Fruit fly (Drosophila melanogaster): ENCODE measurements around the gene CG11498.

The CG11498 gene

dm6 chr3R:30183872-30184271 is 23.6 kb upstream of the CG11498 start:
- TF ChIP-seq Ets65A (GFP tag) (no peak), CG10321 (GFP tag; IDR thresholded peaks at IDR 0.05) (no peak), CG14667 (GFP tag; IDR thresholded peaks at IDR 0.05) (no peak)

DNA sequence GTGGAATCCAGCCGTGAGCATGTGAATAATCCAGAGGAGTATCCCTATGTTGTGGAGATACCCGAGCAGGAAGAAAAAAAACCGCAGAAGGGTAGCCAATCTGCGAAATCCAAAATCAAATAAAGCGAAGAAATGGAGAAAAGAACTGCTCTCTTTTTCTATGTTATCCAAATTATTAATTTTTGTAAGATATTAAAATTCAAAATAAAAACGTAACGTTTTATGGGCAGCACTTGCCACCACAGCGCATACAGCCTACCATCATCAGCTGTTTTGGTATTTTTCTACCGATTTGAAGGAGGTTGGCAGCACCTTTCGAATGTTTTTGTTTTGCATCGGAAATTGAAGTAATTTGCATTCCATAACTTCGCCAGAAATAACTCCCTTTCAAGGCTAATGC is 19.7 kb upstream of the CG11498 start, which contains the start of gene Bet5:
Bet5 (plus strand) TSS at position 299 of the 400 bp plus-strand sequence.
- TF ChIP-seq CG15269 (tag; optimal IDR thresholded peaks at IDR 0.05) (no peak), MESR4 (GFP tag; optimal IDR thresholded peaks at IDR 0.05) (peak; percentile 4), CG34224 (GFP tag; IDR thresholded peaks at IDR 0.05; ENCODE audit: partially characterized antibody) (0 out of 3 replicates have a peak, but pooled peaks have one; percentile 21), CG10147 (GFP tag; optimal IDR thresholded peaks at IDR 0.05) (no peak), CG3726 (GFP tag; IDR thresholded peaks at IDR 0.05) (no peak), toy (GFP tag; IDR thresholded peaks at IDR 0.05) (no peak), Pdp1 (GFP tag; optimal IDR thresholded peaks at IDR 0.05) (peak in 1 of 2 experiments; percentile 7), trem (tag; optimal IDR thresholded peaks at IDR 0.05) (peak; percentile 98), dimm (GFP tag; IDR thresholded peaks at IDR 0.05) (no peak), ind (GFP tag; optimal IDR thresholded peaks at IDR 0.05) (no peak), Ets97D (GFP tag; optimal IDR thresholded peaks at IDR 0.05) (peak; percentile 23), NFAT (GFP tag; IDR thresholded peaks at IDR 0.05) (no peak), CG1603 (tag; optimal IDR thresholded peaks at IDR 0.05) (peak; percentile 46), vvl (GFP tag; IDR thresholded peaks at IDR 0.05) (peak; percentile 59), CG31441 (GFP tag; IDR thresholded peaks at IDR 0.05) (no peak), pzg (GFP tag; optimal IDR thresholded peaks at IDR 0.05) (peak; percentile 61), CG9817 (tag; optimal IDR thresholded peaks at IDR 0.05) (no peak), peb (GFP tag; IDR thresholded peaks at IDR 0.05) (no peak), Ptx1 (GFP tag; IDR thresholded peaks at IDR 0.05) (no peak), crp (GFP tag; optimal IDR thresholded peaks at IDR 0.05) (peak; percentile 91 to 95), hkb (optimal IDR thresholded peaks at IDR 0.05) (peak; percentile 7), hkb (GFP tag; IDR thresholded peaks at IDR 0.05) (no peak), CG1832 (GFP tag; optimal IDR thresholded peaks at IDR 0.05) (no peak), oc (tag; optimal IDR thresholded peaks at IDR 0.05) (no peak), schlank (tag; optimal IDR thresholded peaks at IDR 0.05) (no peak), CG34376 (GFP tag; optimal IDR thresholded peaks at IDR 0.05) (no peak), CG9437 (GFP tag; optimal IDR thresholded peaks at IDR 0.05) (peak; percentile 87), CG16779 (GFP tag; IDR thresholded peaks at IDR 0.05) (no peak), CG17186 (GFP tag; optimal IDR thresholded peaks at IDR 0.05) (peak; percentile 29), GATAe (GFP tag; conservative IDR thresholded peaks at IDR 0.05) (no peak), CG10654 (GFP tag; optimal IDR thresholded peaks at IDR 0.05) (no peak), CG15514 (GFP tag; optimal IDR thresholded peaks at IDR 0.05) (peak; percentile 16), CG14014 (GFP tag; IDR thresholded peaks at IDR 0.05) (no peak), ac (GFP tag; optimal IDR thresholded peaks at IDR 0.05) (no peak), CG4282 (GFP tag; optimal IDR thresholded peaks at IDR 0.05) (no peak), amos (GFP tag; IDR thresholded peaks at IDR 0.05; ENCODE audit: partially characterized antibody) (0 out of 2 replicates have a peak, but pooled peaks have one; percentile 12), Adf1 (GFP tag; IDR thresholded peaks at IDR 0.05) (no peak), CG7839 (tag; optimal IDR thresholded peaks at IDR 0.05) (no peak), BEAF-32 (GFP tag; optimal IDR thresholded peaks at IDR 0.05) (peak; percentile 40), Med (GFP tag) (peak; percentile 12), Six4 (GFP tag; optimal IDR thresholded peaks at IDR 0.05) (no peak), caup (GFP tag; optimal IDR thresholded peaks at IDR 0.05; ENCODE audit: severe bottlenecking) (no peak), CG32772 (GFP tag; IDR thresholded peaks at IDR 0.05) (no peak), cas (GFP tag; IDR thresholded peaks at IDR 0.05) (no peak), CG5953 (GFP tag; IDR thresholded peaks at IDR 0.05) (no peak), odd (GFP tag; optimal IDR thresholded peaks at IDR 0.05) (no peak), CrebB (tag; optimal IDR thresholded peaks at IDR 0.05) (no peak)
